Worm (Caenorhabditis elegans) whole organism, L3 larva: ENCODE measurements around the gene C04G6.2.
A peak's percentile ranks its signal among the peaks of the same experiment; 100 is the strongest.

Source experiments
- R02D3.7 ChIP-seq: fragments of 150-350 bp; optimal IDR thresholded peaks from 2 replicates; lab custom pipeline; 2014; ENCODE audit warnings: missing biosample characterization, missing genetic modification characterization
- ZK546.5 ChIP-seq: sonication (generic microtip); optimal IDR thresholded peaks from 2 replicates; lab custom pipeline; 2017; ENCODE audit warnings: missing biosample characterization, missing genetic modification characterization
- ceh-9 ChIP-seq: sonication (generic microtip); optimal IDR thresholded peaks from 2 replicates; lab custom pipeline; 2018; ENCODE audit warnings: missing biosample characterization, missing genetic modification characterization
- daf-12 ChIP-seq: fragments of 150-350 bp; optimal IDR thresholded peaks from 2 replicates; lab custom pipeline; 2014; ENCODE audit warnings: missing biosample characterization, missing genetic modification reagents, missing genetic modification characterization
- egl-27 ChIP-seq: sonication (generic microtip); optimal IDR thresholded peaks from 4 replicates; lab custom pipeline; 2017; ENCODE audit warnings: missing biosample characterization, missing genetic modification reagents, missing genetic modification characterization
- egl-5 ChIP-seq: fragments of 150-350 bp; optimal IDR thresholded peaks from 2 replicates; lab custom pipeline; 2017; ENCODE audit warnings: missing biosample characterization, missing genetic modification reagents, missing genetic modification characterization, inconsistent platforms
- elt-1 ChIP-seq: fragments of 150-350 bp; optimal IDR thresholded peaks from 2 replicates; lab custom pipeline; 2014; ENCODE audit warnings: missing biosample characterization, missing genetic modification characterization
- elt-2 ChIP-seq: sonication (generic microtip); optimal IDR thresholded peaks from 2 replicates; lab custom pipeline; 2016; ENCODE audit warnings: missing genetic modification reagents, mild to moderate bottlenecking, missing genetic modification characterization, missing compliant biosample characterization
- elt-3 ChIP-seq, 3 experiments: fragments of 150-350 bp in 1 of 3; sonication (generic microtip) in 2 of 3; optimal IDR thresholded peaks; 2 replicates in 2 of 3; 4 replicates in 1 of 3; lab custom pipeline; 2014 to 2017; ENCODE audit warnings: missing biosample characterization in 3 of 3, missing genetic modification characterization in 3 of 3
- fkh-10 ChIP-seq: sonication (generic microtip); optimal IDR thresholded peaks from 2 replicates; lab custom pipeline; 2017; ENCODE audit warnings: missing biosample characterization, missing genetic modification reagents, missing genetic modification characterization
- fkh-2 ChIP-seq: fragments of 150-350 bp; optimal IDR thresholded peaks from 2 replicates; lab custom pipeline; 2014; ENCODE audit warnings: missing biosample characterization, missing genetic modification reagents, missing genetic modification characterization
- fos-1 ChIP-seq: fragments of 150-350 bp; optimal IDR thresholded peaks from 2 replicates; lab custom pipeline; 2014; ENCODE audit warnings: missing biosample characterization, missing genetic modification characterization
- hmg-11 ChIP-seq: sonication (generic microtip); optimal IDR thresholded peaks from 2 replicates; lab custom pipeline; 2016; ENCODE audit warnings: missing genetic modification characterization, missing compliant biosample characterization
- jun-1 ChIP-seq: fragments of 150-350 bp; optimal IDR thresholded peaks from 2 replicates; lab custom pipeline; 2014; ENCODE audit warnings: missing biosample characterization, missing genetic modification reagents, missing genetic modification characterization
- lin-15B ChIP-seq: fragments of 150-350 bp; optimal IDR thresholded peaks from 2 replicates; lab custom pipeline; 2014; ENCODE audit warnings: missing biosample characterization, missing genetic modification characterization
- mdl-1 ChIP-seq: fragments of 150-350 bp; optimal IDR thresholded peaks from 2 replicates; lab custom pipeline; 2014; ENCODE audit warnings: missing biosample characterization, missing genetic modification characterization
- mml-1 ChIP-seq: fragments of 150-350 bp; sonication (generic microtip); optimal IDR thresholded peaks from 3 replicates; lab custom pipeline; 2014; ENCODE audit warnings: missing biosample characterization, missing genetic modification characterization
- nfya-1 ChIP-seq: sonication (generic microtip); optimal IDR thresholded peaks from 2 replicates; lab custom pipeline; 2017; ENCODE audit warnings: missing genetic modification characterization, mild to moderate bottlenecking, missing compliant biosample characterization, antibody characterized with exemption, moderate library complexity; ENCODE audit not compliant: insufficient read depth
- nhr-12 ChIP-seq: fragments of 150-350 bp; optimal IDR thresholded peaks from 2 replicates; lab custom pipeline; 2014; ENCODE audit warnings: missing biosample characterization, missing genetic modification characterization
- nhr-23 ChIP-seq: fragments of 150-350 bp; optimal IDR thresholded peaks from 2 replicates; lab custom pipeline; 2014; ENCODE audit warnings: missing biosample characterization, missing genetic modification reagents, missing genetic modification characterization
- nhr-237 ChIP-seq: fragments of 150-350 bp; optimal IDR thresholded peaks from 2 replicates; lab custom pipeline; 2014; ENCODE audit warnings: missing biosample characterization, missing genetic modification characterization
- nhr-25 ChIP-seq: sonication (generic microtip); optimal IDR thresholded peaks from 2 replicates; lab custom pipeline; 2017; ENCODE audit warnings: missing biosample characterization, missing genetic modification characterization
- nhr-43 ChIP-seq: sonication (generic microtip); optimal IDR thresholded peaks from 2 replicates; lab custom pipeline; 2016; ENCODE audit warnings: mild to moderate bottlenecking, missing genetic modification characterization, missing compliant biosample characterization; ENCODE audit not compliant: poor library complexity, severe bottlenecking
- pqm-1 ChIP-seq: fragments of 150-350 bp; optimal IDR thresholded peaks from 2 replicates; lab custom pipeline; 2017; ENCODE audit warnings: missing biosample characterization, missing genetic modification characterization, inconsistent platforms
- sea-2 ChIP-seq: fragments of 150-350 bp; sonication (generic microtip); optimal IDR thresholded peaks from 4 replicates; lab custom pipeline; 2014; ENCODE audit warnings: missing biosample characterization, missing genetic modification reagents, missing genetic modification characterization
- skn-1 ChIP-seq: fragments of 150-350 bp; optimal IDR thresholded peaks from 2 replicates; lab custom pipeline; 2014; ENCODE audit warnings: missing biosample characterization, missing genetic modification characterization
- unc-62 ChIP-seq: fragments of 150-350 bp; sonication (generic microtip); optimal IDR thresholded peaks from 4 replicates; lab custom pipeline; 2014; ENCODE audit warnings: missing biosample characterization, missing genetic modification reagents, missing genetic modification characterization
- zag-1 ChIP-seq: fragments of 150-350 bp; optimal IDR thresholded peaks from 2 replicates; lab custom pipeline; 2014; ENCODE audit warnings: missing biosample characterization, missing genetic modification characterization
- ztf-4 ChIP-seq: fragments of 150-350 bp; optimal IDR thresholded peaks from 2 replicates; lab custom pipeline; 2014; ENCODE audit warnings: missing biosample characterization, missing genetic modification characterization

Gene C04G6.2

ce11 chrII:5131800-5132199 lies 38.8 kb downstream of the C04G6.2 start:
- TF ChIP-seq sea-2 (GFP tag; lab: Kevin White, UChicago) (no peak), nfya-1 (no peak), fkh-2 (tag; lab: Kevin White, UChicago) (no peak), egl-27 (tag; lab: Kevin White, UChicago) (no peak), nhr-237 (no peak), lin-15B (tag; lab: Kevin White, UChicago) (no peak), egl-5 (tag; lab: Kevin White, UChicago) (no peak), R02D3.7 (tag; lab: Kevin White, UChicago) (no peak), ztf-4 (tag; lab: Kevin White, UChicago) (no peak), pqm-1 (tag; lab: Kevin White, UChicago) (no peak), ceh-9 (tag; lab: Kevin White, UChicago) (no peak), hmg-11 (tag; lab: Kevin White, UChicago) (no peak), unc-62 (GFP tag; lab: Kevin White, UChicago) (no peak), elt-3 (tag; optimal IDR thresholded peaks at IDR 0.05; lab: Kevin White, UChicago) (no peak), mml-1 (tag; lab: Kevin White, UChicago) (no peak)

ce11 chrII:5136296-5136767 lies 43.3 kb downstream of the C04G6.2 start, which contains the start of gene F58A6.2:
F58A6.2 (plus strand) TSS chrII:5136717.
- no peak for TF ChIP-seq egl-27 (tag; lab: Kevin White, UChicago)
- no peak for TF ChIP-seq zag-1 (tag; lab: Kevin White, UChicago)
- TF ChIP-seq skn-1 (tag; lab: Kevin White, UChicago) = no peak
- TF ChIP-seq lin-15B (tag; lab: Kevin White, UChicago) = no peak
- TF ChIP-seq ZK546.5 (tag; lab: Kevin White, UChicago) = no peak
- no peak for TF ChIP-seq mml-1 (tag; lab: Kevin White, UChicago)
- no peak for TF ChIP-seq fkh-2 (tag; lab: Kevin White, UChicago)
- no peak for TF ChIP-seq nhr-12 (tag; lab: Kevin White, UChicago)
- TF ChIP-seq fkh-10 = no peak
- TF ChIP-seq nhr-237 = no peak

ce11 chrII:5141945-5142514 lies 49.0 kb downstream of the C04G6.2 start, which contains the start of gene nas-29:
nas-29 (minus strand) TSS chrII:5142036.
- TF ChIP-seq nhr-43 (peak; percentile 44), fos-1 (tag; lab: Kevin White, UChicago) (no peak), nhr-25 (peak; percentile 64), pqm-1 (tag; lab: Kevin White, UChicago) (peak; percentile 89), daf-12 (tag; lab: Kevin White, UChicago) (no peak), mdl-1 (tag; lab: Kevin White, UChicago) (peak; percentile 28), jun-1 (tag; lab: Kevin White, UChicago) (peak; percentile 20), elt-2 (tag; lab: Kevin White, UChicago) (peak; percentile 98), nhr-23 (tag; lab: Kevin White, UChicago) (no peak), nhr-237 (no peak)
- TF ChIP-seq, all 47 proteins: peak for 6

ce11 chrII:5142619-5143018 lies 49.6 kb downstream of the C04G6.2 start, which contains the start of gene F58A6.1:
F58A6.1 (plus strand) TSS chrII:5142919.
- no peak for TF ChIP-seq sea-2 (GFP tag; lab: Kevin White, UChicago)
- no peak for TF ChIP-seq ZK546.5 (tag; lab: Kevin White, UChicago)
- no peak for TF ChIP-seq elt-2 (tag; lab: Kevin White, UChicago)
- TF ChIP-seq elt-1 (tag; lab: Kevin White, UChicago) = no peak
